Fruit fly (Drosophila melanogaster): ENCODE results near the gene mRpS26.

mRpS26 gene

DNA sequence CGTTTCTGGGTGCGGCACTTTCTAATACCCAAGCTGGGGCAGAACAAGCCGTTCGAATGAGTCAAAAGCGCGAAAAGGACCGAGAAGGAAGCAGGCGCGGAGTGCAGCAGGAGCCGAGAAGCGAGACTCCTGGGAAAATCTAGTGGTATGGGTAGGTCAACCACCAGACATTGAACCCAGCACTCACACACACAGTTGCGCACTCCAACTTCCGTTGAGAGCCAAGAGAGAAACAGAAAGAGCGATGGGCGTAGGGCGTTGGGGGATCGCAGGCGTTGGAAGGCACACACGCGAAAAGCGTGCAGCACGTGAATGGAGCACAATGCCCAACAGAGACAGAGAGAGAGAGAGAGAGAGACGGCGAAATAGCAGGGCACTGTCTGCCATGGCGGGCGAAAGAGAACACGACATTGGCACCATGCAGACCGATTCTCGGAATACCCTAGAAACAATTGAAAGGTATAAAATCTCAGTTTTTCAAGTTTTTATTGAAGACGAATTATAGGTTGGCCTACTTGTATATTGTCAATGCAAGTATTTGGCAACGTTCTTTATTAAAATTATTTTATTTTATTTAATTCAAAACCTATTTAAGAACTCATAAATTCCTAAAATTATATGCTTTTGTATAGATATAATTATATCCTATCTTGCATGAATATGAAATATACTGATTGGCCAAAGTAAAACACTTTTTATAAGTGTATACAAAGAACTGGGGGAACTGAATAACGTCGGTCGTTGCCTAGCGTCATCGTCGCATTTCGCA lies 28.5 kb upstream of the mRpS26 start:
- TF ChIP-seq CG8478 (optimal IDR thresholded peaks at IDR 0.05) (no peak), CTCF (optimal IDR thresholded peaks at IDR 0.05) (no peak)

DNA sequence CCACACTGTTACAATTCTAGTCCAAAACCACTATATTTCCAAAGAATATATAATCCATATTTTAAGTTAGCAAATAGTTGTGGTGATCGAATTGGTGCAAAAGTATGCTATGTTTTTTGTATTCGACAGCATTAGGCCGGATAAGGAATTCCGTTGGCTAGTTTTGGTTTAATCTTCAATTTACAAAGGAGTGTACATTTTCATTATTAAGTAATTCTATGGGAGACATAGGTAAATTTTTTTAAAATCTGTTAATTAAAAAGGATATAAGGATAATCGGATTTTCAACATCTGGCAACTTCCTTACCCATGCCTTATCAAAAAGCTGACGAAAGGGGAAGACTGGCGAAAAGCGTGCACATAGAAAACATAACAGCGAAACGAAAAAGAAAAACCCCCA lies 27.8 kb upstream of the mRpS26 start:
- TF ChIP-seq CG8478 (optimal IDR thresholded peaks at IDR 0.05): no peak
- no peak for TF ChIP-seq CTCF (optimal IDR thresholded peaks at IDR 0.05)

DNA sequence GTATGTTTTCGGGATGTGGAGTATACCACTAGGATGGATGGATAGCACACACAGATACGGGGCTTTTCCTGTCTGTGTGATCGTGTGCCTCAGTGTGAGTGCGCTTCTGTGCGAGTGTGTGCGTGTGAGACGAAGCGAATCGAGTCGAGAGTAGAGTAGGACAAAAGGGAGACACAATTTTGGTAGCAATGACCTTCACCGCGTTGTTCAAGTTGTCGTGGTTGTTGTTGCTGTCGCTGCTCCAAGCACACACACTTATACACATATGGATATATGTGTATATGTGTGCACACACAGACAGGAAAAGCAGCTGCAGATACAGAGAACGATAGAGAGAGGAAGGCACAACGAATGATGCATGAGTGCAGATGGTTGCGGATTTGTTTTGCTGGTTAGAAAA lies 27.3 kb upstream of the mRpS26 start:
- TF ChIP-seq CTCF (optimal IDR thresholded peaks at IDR 0.05) (no peak), CG8478 (optimal IDR thresholded peaks at IDR 0.05) (no peak)

DNA sequence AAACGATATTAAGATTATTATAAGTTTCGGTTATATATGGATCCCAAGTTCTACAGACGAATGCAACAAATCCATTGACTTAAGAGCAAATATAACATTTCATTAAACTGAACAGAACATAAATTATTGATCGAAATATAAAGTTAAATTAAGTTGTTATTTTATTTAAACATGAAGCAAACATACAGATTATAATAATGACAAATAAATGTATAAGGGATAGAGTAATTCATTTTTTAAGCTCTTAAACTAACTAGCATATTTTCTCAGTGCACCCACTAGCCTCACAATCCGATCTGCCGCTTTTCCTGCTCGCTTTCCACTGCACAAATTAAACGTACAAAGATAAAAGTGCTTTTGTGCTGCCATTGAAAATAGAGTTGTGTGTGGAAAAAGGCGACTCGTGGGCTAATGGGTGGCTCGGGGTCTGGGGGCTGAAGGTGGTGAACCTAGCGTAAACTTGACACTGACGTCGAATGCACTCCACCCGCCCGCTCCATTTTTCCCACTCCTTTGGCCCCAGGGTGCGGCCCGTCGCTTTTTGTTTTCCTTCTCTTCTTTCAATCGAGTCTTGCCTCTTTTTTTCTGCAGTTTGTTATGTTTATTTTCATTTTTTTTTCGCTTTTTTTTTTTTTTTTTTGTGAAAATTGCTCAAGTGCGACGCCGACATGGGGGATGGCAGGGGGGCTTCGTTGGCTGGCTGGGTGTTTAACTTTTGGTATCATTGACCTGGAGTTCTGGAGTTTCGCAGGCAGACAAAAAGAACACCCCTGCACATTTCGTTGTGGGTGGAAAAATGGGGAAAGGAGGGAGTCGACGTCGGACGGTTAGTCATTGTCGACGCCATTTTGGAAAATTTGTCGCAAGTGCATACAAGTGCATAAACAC lies 26.5 kb upstream of the mRpS26 start:
- TF ChIP-seq CG8478 (optimal IDR thresholded peaks at IDR 0.05): no peak
- no peak for TF ChIP-seq CTCF (optimal IDR thresholded peaks at IDR 0.05)

DNA sequence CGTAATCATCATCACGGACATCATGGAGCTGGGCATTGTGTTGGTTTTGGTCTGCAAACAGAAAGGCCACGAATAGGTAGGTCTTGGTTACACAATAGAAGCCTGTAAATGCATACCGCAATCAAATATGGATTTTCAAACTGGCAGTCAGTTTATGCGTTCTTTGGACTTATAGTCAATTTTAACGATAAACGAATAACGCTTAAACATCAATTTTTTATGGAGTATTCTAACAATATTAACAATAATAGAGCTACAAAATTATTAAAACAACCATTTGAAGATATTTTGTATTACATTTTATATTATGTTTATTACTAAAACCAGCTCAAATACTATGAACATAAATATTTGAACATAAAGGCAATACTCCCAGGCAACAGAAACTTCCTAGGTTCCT lies 24.9 kb upstream of the mRpS26 start:
- TF ChIP-seq CTCF (optimal IDR thresholded peaks at IDR 0.05) (no peak), CG8478 (optimal IDR thresholded peaks at IDR 0.05) (no peak)

DNA sequence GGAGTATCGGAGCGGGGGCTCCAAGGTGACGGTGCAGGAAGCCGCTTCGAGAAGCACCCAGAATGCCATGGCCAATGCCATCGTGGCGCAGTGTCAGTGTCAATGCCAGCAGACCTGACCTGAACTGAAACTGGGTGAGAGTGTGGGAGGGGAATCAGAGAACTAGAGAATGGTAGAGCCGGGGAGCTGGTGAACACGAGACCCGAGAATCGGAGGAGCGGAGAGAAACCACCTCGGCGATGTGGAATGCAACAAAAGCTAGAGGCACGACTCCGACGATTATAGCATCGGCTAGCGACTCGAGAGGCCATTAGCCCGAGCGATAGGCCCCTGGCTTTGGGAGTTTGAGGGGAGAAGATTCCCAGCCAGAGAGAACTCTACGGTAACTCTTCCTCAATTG lies 24.4 kb upstream of the mRpS26 start:
- TF ChIP-seq CTCF (optimal IDR thresholded peaks at IDR 0.05) (no peak), CG8478 (optimal IDR thresholded peaks at IDR 0.05) (no peak)

DNA sequence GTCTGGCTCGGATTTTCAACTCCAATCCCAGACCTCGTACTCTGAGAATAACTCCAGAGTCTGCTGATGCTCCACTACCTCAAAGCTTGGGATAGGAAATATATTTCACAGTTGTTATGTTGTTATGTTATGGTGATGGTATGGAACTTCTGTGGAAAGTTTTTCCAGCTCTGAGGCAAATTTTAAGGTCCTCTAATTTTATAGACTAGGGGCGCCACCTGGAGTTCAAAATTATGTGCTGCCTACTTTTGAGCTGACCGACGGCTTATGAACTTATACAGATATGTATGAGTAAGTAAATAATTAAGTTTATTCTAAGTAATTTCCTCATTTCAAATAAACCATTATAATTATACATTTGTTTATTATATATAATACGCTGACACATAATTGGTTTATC lies 23.0 kb upstream of the mRpS26 start:
- TF ChIP-seq CTCF (optimal IDR thresholded peaks at IDR 0.05) (peak; percentile 69 to 86), CG8478 (optimal IDR thresholded peaks at IDR 0.05) (no peak)

DNA sequence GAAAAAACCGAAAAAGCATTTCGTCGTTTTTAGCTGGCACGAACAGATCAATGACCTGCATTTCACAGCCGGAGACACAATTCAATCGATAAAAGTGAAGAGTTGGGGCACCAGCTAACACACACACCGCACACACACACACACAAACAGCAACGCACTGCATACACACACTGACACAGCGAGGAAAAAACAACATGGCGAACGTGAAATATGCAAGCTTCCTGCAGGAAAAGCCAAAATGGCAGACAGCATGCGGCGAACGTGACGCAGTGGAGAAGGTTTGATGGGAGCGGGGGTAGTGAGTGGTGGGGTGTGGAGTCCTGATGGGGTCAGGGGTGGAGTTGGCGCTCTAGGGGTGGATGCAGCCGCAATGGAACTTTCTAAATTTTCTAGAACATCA lies 22.4 kb upstream of the mRpS26 start:
- TF ChIP-seq CTCF (optimal IDR thresholded peaks at IDR 0.05) (no peak), CG8478 (optimal IDR thresholded peaks at IDR 0.05) (no peak)

DNA sequence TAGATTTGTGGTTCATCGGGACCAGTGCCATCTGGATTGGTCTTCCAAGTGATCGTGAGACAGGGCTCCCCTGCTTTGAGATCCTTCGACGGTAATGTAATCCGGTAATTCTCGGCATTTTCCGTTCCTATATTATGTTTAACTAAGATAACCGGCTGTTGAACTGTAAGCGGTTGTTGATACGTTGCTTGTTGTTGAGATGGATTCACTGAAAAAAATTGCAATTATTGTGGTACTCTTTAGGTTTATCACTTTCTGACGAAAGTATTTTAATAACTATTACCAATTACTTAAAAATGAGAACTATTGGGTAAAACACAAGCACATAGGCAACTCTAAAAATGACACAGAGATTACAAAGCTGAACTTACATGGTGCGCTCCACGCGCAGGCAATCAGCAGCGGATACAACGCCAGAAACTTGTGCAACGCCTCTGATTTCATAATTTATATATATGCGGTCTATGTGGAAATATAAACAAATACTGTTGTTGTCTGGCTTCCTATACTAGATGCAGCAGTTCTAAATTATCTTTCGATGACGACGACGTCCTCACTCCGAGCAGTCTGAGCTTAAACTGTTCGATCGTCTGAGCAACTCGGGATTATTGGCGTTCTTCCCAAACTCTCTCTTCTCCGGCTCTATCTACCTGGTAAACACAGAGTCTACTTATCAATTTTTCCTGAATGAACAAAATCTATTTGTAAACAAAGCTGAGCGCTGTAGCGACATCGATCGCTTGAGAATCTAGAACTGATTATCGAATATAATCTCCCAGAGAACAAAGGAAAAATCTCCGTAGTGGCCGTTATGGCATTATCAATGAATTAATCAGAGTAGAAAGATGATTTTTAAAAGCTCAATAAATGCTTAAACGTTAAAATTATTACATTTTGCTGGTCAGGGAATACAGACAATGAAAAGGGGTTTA lies 19.4 kb upstream of the mRpS26 start, which contains the start of gene CG34253:
TSS of gene CG34253 (minus strand) at position 567 of the 932 bp plus-strand sequence.
- no peak for TF ChIP-seq CG8478 (optimal IDR thresholded peaks at IDR 0.05)

DNA sequence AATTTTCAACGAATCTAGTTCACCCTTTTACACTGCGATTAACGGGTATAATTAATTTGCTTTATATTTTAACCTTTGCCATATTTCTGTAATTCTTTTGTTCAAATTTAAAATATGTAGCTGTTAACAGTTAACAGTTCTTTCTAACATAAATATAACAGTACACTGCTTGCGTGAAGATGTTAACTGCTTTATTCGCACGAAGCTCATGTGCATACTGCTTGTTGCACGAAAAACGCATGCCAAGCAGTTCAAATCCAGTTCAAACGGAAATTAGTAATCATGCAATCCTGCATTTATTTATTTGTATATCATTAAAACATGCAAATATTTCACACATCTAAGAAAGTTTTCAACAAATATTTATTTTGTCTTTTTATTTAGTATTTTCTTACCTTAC lies 18.4 kb upstream of the mRpS26 start:
- no peak for TF ChIP-seq CG8478 (optimal IDR thresholded peaks at IDR 0.05)
- TF ChIP-seq CTCF (optimal IDR thresholded peaks at IDR 0.05): peak; percentile 35 to 65

DNA sequence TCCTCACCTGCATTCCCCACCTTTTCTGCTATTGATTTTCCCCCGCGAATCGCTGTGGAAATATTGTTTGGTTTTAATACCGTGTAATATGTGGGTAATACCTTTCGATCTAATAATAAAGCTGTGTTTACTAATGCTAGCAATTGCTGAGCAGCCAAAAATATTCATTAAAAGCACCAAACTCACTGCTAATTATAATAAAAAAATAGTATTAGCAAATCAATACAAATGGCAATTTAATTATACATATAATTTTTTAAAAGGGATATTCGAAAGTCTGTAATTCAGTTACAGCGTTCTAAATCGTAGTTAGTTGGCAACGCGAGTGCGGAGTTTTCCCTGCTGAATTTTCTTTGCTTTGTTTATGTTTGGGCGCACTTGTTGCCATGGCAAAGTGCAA lies 12.5 kb upstream of the mRpS26 start:
- no peak for TF ChIP-seq CG8478 (optimal IDR thresholded peaks at IDR 0.05)
- no peak for TF ChIP-seq CTCF (optimal IDR thresholded peaks at IDR 0.05)

DNA sequence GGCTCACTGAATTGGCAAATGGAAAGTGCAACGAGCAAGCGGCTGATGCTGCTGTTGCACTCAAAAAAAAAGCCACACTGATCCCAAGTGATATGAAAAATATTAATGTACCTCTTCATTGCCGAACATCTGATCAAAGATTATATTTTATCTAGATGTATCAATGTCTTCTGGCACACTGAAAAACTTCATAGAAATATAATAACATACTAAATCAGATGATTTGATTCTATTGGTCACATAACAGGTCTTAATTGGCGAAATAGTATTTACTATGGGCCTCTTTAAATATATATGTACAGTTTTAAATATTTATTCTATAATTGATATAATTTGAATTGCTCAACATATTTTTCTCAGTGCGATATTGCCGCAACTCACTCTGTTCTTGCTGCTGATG lies 9.7 kb upstream of the mRpS26 start:
- TF ChIP-seq CG8478 (optimal IDR thresholded peaks at IDR 0.05): no peak
- TF ChIP-seq CTCF (optimal IDR thresholded peaks at IDR 0.05): no peak

DNA sequence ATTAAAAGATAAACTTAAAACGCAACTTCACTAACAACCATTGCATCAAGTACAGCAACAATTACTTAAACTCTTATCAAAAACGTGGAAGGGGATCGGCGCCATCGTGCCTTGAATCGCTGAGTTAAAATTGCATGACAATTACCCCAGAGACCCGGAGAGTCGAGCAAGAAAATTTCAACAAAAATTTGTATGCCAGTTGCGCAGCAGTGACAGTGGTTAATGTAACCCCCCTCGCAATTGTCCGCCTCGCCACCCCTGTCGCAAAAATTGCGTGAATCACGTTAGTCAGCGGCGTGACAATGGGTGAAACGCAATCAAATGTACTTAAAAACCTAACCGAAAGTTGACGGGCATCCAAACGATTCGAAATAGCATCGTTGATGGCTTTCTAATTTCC lies 6.7 kb upstream of the mRpS26 start:
- no peak for TF ChIP-seq CG8478 (optimal IDR thresholded peaks at IDR 0.05)
- no peak for TF ChIP-seq CTCF (optimal IDR thresholded peaks at IDR 0.05)

DNA sequence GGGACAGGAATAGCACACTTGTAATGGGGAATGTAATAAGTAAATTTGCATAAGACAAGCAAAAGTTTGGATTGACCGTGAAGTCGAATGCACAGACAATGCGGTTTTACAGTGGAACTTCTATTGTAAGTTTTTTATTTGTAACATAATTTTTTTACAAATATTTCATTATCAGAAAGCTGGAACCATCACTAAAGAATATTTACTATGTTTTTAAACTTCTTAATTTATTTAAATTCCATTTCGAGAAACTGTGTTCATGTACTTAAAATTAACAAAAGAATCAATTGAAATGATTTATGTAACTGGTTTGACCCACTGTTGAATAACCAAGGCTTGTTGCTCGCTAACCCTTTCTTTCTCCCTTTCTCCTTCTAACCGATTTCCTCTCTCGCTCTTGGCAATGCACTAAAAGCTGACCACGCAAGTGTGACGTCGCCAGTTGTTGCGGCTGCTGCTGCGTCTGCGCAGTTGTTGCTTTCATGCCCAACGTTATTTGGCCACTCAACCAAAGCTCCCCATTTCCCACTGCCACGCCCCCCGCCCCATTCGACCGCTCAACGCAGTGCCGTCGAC lies 4.9 kb upstream of the mRpS26 start:
- TF ChIP-seq CG8478 (optimal IDR thresholded peaks at IDR 0.05) (no peak), CTCF (optimal IDR thresholded peaks at IDR 0.05) (no peak)

DNA sequence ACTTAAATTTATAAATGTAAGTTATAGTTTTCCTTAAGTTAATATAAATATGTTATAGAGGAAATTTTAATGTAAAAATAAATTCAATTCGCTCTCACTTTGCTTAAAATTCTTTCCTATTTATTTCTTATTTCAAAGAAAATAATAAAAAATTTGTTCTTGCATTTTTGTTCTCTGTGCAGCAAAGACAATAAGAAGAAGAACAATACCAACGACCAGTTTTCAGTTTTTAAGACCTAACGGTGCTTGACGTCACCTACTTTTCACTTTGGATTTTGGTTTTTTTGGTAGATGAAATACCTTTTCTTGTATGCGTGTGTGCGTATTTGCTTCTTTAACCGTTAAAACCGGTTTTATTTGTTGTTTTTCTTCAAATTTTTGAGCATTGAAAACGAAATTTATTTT lies 4.2 kb upstream of the mRpS26 start:
- TF ChIP-seq CG8478 (optimal IDR thresholded peaks at IDR 0.05) (no peak), CTCF (optimal IDR thresholded peaks at IDR 0.05) (no peak)

All from S2 (cell line).